Fruit fly (Drosophila melanogaster): ENCODE results near the gene TwdlY.

dm6 chrX:16783743-16784142 is 49.0 kb downstream of the TwdlY start, which contains the start of gene mRpL22:
- TF ChIP-seq pan (optimal IDR thresholded peaks at IDR 0.05), result no peak
- no peak for TF ChIP-seq EcR (GFP tag; optimal IDR thresholded peaks at IDR 0.05)
- TF ChIP-seq usp (GFP tag; optimal IDR thresholded peaks at IDR 0.05), result no peak
- TF ChIP-seq CG8478 (optimal IDR thresholded peaks at IDR 0.05), result no peak
- no peak for TF ChIP-seq Dll (optimal IDR thresholded peaks at IDR 0.05)
- no peak for TF ChIP-seq psq (optimal IDR thresholded peaks at IDR 0.05)
